Fruit fly (Drosophila melanogaster) whole organism, pupa: ENCODE data around the gene CG5541.

Experiments
- CG13204 ChIP-seq: fragments of 200-800 bp; sonication (Bioruptor generic); optimal IDR thresholded peaks from 2 replicates; lab custom pipeline; 2018; ENCODE audit warnings: missing biosample characterization, mild to moderate bottlenecking, missing genetic modification characterization, moderate library complexity
- CG14655 ChIP-seq: fragments of 200-800 bp; sonication (Bioruptor generic); optimal IDR thresholded peaks from 3 replicates; lab custom pipeline; 2017; ENCODE audit warnings: mild to moderate bottlenecking, missing biosample characterization, missing genetic modification reagents, missing genetic modification characterization
- CG17806 ChIP-seq: fragments of 200-800 bp; sonication (Bioruptor generic); optimal IDR thresholded peaks from 2 replicates; lab custom pipeline; 2018; ENCODE audit warnings: missing biosample characterization, mild to moderate bottlenecking, missing genetic modification characterization, moderate library complexity
- CG32121 ChIP-seq: fragments of 200-800 bp; sonication (Bioruptor generic); IDR thresholded peaks from 2 replicates; pipeline ENCODE4 v1.3.6; 2022; ENCODE audit warnings: missing biosample characterization, missing genetic modification characterization
- CG34367 ChIP-seq: fragments of 200-800 bp; sonication (Bioruptor generic); optimal IDR thresholded peaks from 2 replicates; lab custom pipeline; 2018; ENCODE audit warnings: missing biosample characterization, mild to moderate bottlenecking, missing genetic modification characterization
- CG8301 ChIP-seq: fragments of 200-800 bp; sonication (Bioruptor generic); optimal IDR thresholded peaks from 2 replicates; lab custom pipeline; 2018; ENCODE audit warnings: missing biosample characterization, mild to moderate bottlenecking, missing genetic modification characterization
- CG9948 ChIP-seq: fragments of 200-800 bp; sonication (Bioruptor generic); optimal IDR thresholded peaks from 2 replicates; lab custom pipeline; 2018; ENCODE audit warnings: missing biosample characterization, mild to moderate bottlenecking, missing genetic modification characterization, moderate library complexity
- EcR ChIP-seq: fragments of 200-800 bp; sonication (Bioruptor generic); optimal IDR thresholded peaks from 3 replicates; lab custom pipeline; 2019; ENCODE audit warnings: missing biosample characterization, missing genetic modification characterization, mild to moderate bottlenecking, moderate library complexity, missing genetic modification reagents
- Ets98B ChIP-seq: fragments of 200-800 bp; sonication (Bioruptor generic); IDR thresholded peaks from 2 replicates; pipeline ENCODE4 v1.3.6; 2022; ENCODE audit warnings: missing biosample characterization, missing genetic modification characterization
- Pif1B ChIP-seq: fragments of 200-800 bp; sonication (Bioruptor generic); optimal IDR thresholded peaks from 3 replicates; lab custom pipeline; 2016; ENCODE audit warnings: missing biosample characterization, missing genetic modification characterization
- rn ChIP-seq: fragments of 200-800 bp; sonication (Bioruptor generic); IDR thresholded peaks from 2 replicates; pipeline ENCODE4 v1.3.6; 2022; ENCODE audit warnings: missing biosample characterization, missing genetic modification characterization

- TF ChIP-seq CG13204 (GFP tag; lab: Kevin White, UChicago) (peak; percentile 60), CG14655 (no peak), rn (GFP tag; lab: Robert Waterston, UW) (no peak), CG32121 (GFP tag; lab: Robert Waterston, UW) (peak; percentile 29; the same call in 1 of the 2 replicates), CG8301 (tag; lab: Kevin White, UChicago) (no peak), CG17806 (tag; lab: Kevin White, UChicago) (no peak), CG34367 (tag; lab: Kevin White, UChicago) (no peak), Ets98B (GFP tag; lab: Robert Waterston, UW) (peak; percentile 45; the same call in 1 of the 2 replicates), EcR (GFP tag; lab: Kevin White, UChicago) (peak; percentile 44), CG9948 (tag; lab: Kevin White, UChicago) (no peak), Pif1B (GFP tag; lab: Kevin White, UChicago) (no peak)
Measured at dm6 chrX:15025737-15026136, 18.2 kb upstream of the CG5541 start.
